Worm (Caenorhabditis elegans) whole organism, mixed stage, embryonic: ENCODE data around the gene pqn-84.

ENCODE experiments used
- flh-1 ChIP-seq: fragments of 200-800 bp; sonication (Bioruptor generic); optimal IDR thresholded peaks from 2 replicates; lab custom pipeline; 2018; ENCODE audit warnings: mild to moderate bottlenecking, missing genetic modification characterization, moderate library complexity, missing compliant biosample characterization
- lin-13 ChIP-seq: fragments of 150-350 bp; optimal IDR thresholded peaks from 2 replicates; lab custom pipeline; 2014; ENCODE audit warnings: missing biosample characterization, missing genetic modification characterization
- lsy-2 ChIP-seq: fragments of 150-350 bp; optimal IDR thresholded peaks from 2 replicates; lab custom pipeline; 2014; ENCODE audit warnings: missing biosample characterization, missing genetic modification characterization
- mab-5 ChIP-seq: fragments of 150-350 bp; optimal IDR thresholded peaks from 2 replicates; lab custom pipeline; 2014; ENCODE audit warnings: missing biosample characterization, missing genetic modification characterization
- mep-1 ChIP-seq: fragments of 150-350 bp; optimal IDR thresholded peaks from 2 replicates; lab custom pipeline; 2017; ENCODE audit warnings: missing biosample characterization, missing genetic modification reagents, missing genetic modification characterization, inconsistent platforms
- mls-2 ChIP-seq: sonication (generic microtip); optimal IDR thresholded peaks from 2 replicates; lab custom pipeline; 2016; ENCODE audit warnings: mild to moderate bottlenecking, missing genetic modification characterization, moderate library complexity, missing compliant biosample characterization
- nhr-12 ChIP-seq: fragments of 150-350 bp; optimal IDR thresholded peaks from 2 replicates; lab custom pipeline; 2014; ENCODE audit warnings: missing biosample characterization, missing genetic modification characterization
- nhr-237 ChIP-seq: fragments of 150-350 bp; optimal IDR thresholded peaks from 2 replicates; lab custom pipeline; 2014; ENCODE audit warnings: missing biosample characterization, missing genetic modification characterization
- pha-4 ChIP-seq: fragments of 150-350 bp; optimal IDR thresholded peaks from 2 replicates; lab custom pipeline; 2018; ENCODE audit warnings: missing biosample characterization, missing genetic modification reagents, missing genetic modification characterization
- unc-62 ChIP-seq: fragments of 150-350 bp; optimal IDR thresholded peaks from 2 replicates; lab custom pipeline; 2014; ENCODE audit warnings: missing biosample characterization, missing genetic modification reagents, missing genetic modification characterization
- ztf-11 ChIP-seq: fragments of 150-350 bp; optimal IDR thresholded peaks from 2 replicates; lab custom pipeline; 2014; ENCODE audit warnings: missing biosample characterization, missing genetic modification characterization

- no peak for TF ChIP-seq nhr-237 (tag; lab: Kevin White, UChicago)
- TF ChIP-seq mls-2 (tag; lab: Kevin White, UChicago), result no peak
- TF ChIP-seq lin-13 (tag; lab: Kevin White, UChicago), result no peak
- TF ChIP-seq lsy-2 (tag; lab: Kevin White, UChicago), result no peak
- TF ChIP-seq ztf-11, result no peak
- TF ChIP-seq mab-5 (tag; lab: Kevin White, UChicago), result no peak
- TF ChIP-seq nhr-12 (tag; lab: Kevin White, UChicago), result no peak
- no peak for TF ChIP-seq pha-4 (tag; lab: Kevin White, UChicago)
- no peak for TF ChIP-seq unc-62 (GFP tag; lab: Kevin White, UChicago)
- TF ChIP-seq flh-1 (GFP tag; lab: Kevin White, UChicago), result no peak
- no peak for TF ChIP-seq mep-1 (tag; lab: Kevin White, UChicago)
Measured at ce11 chrIII:11750232-11750631, 50.2 kb downstream of the pqn-84 start.
